Fruit fly (Drosophila melanogaster) whole organism, adult: ENCODE results near the gene CG4957.

Experiments
- CG14711 ChIP-seq: fragments of 200-800 bp; sonication (Bioruptor generic); optimal IDR thresholded peaks from 2 replicates; lab custom pipeline; 2018; ENCODE audit warnings: missing biosample characterization, mild to moderate bottlenecking, missing genetic modification characterization, moderate library complexity
- CG1620 ChIP-seq: fragments of 200-800 bp; sonication (Bioruptor generic); optimal IDR thresholded peaks from 2 replicates; lab custom pipeline; 2016; ENCODE audit warnings: missing biosample characterization, missing genetic modification characterization
- CG7045 ChIP-seq: fragments of 200-800 bp; sonication (Bioruptor generic); optimal IDR thresholded peaks from 2 replicates; lab custom pipeline; 2017; ENCODE audit warnings: missing biosample characterization, mild to moderate bottlenecking, missing genetic modification characterization
- toe ChIP-seq: fragments of 200-800 bp; sonication (Bioruptor generic); optimal IDR thresholded peaks from 2 replicates; lab custom pipeline; 2016; ENCODE audit warnings: missing biosample characterization, missing genetic modification characterization

- no peak for TF ChIP-seq toe
- TF ChIP-seq CG1620 (GFP tag; lab: Kevin White, UChicago): no peak
- no peak for TF ChIP-seq CG14711 (tag; lab: Kevin White, UChicago)
- no peak for TF ChIP-seq CG7045 (GFP tag; lab: Kevin White, UChicago)
Measured at dm6 chr2L:10222550-10223231, 46.0 kb upstream of the CG4957 start, which contains the start of gene Bcs1.
